Fruit fly (Drosophila melanogaster): ENCODE measurements around the gene ND-ACP.

Gene ND-ACP

DNA sequence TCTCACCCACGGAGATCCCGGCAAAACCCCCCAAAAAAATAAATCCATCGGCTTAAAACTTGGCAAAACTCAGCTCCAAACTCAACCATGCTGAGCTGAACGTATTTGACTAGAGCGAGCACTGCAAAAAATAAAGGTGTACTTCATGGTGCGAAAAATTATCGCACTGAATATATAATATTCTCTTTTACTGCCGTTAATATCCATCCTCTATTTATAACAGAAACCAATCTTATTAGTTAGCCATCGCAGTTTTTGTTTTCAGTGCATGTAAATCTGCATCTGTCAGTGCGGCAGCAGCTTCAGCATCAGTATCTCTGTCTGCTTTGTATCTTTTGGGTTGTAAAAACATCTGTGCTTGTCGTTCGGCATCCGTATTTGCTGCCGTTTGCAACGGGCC, 41.2 kb downstream of the ND-ACP start (continued):
- peak; percentile 49 for TF ChIP-seq unpg (GFP tag; optimal IDR thresholded peaks at IDR 0.05)
- peak; percentile 56 for TF ChIP-seq CG11504 (tag; optimal IDR thresholded peaks at IDR 0.05)
- TF ChIP-seq p53 (GFP tag; optimal IDR thresholded peaks at IDR 0.05) = no peak
- TF ChIP-seq CG10274 (GFP tag; optimal IDR thresholded peaks at IDR 0.05) = no peak
- peak; percentile 32 for TF ChIP-seq CG10979 (tag; optimal IDR thresholded peaks at IDR 0.05)
- no peak for TF ChIP-seq E2f2 (GFP tag; IDR thresholded peaks at IDR 0.05)
- no peak for TF ChIP-seq zfh1 (GFP tag; IDR thresholded peaks at IDR 0.05)
- TF ChIP-seq ssp (GFP tag; IDR thresholded peaks at IDR 0.05) = no peak
- TF ChIP-seq HLH3B (GFP tag; IDR thresholded peaks at IDR 0.05) = peak; percentile 54
- TF ChIP-seq CG1603 (tag; optimal IDR thresholded peaks at IDR 0.05) = peak; percentile 64
- TF ChIP-seq Rx (GFP tag; IDR thresholded peaks at IDR 0.05) = no peak
- TF ChIP-seq CG31365 (tag; optimal IDR thresholded peaks at IDR 0.05) = no peak
- no peak for TF ChIP-seq yki (optimal IDR thresholded peaks at IDR 0.05)
- peak; percentile 37 for TF ChIP-seq CG17359 (tag; optimal IDR thresholded peaks at IDR 0.05)
- TF ChIP-seq cwo (GFP tag; optimal IDR thresholded peaks at IDR 0.05) = no peak
- peak; percentile 43 for TF ChIP-seq sens (GFP tag)
- no peak for TF ChIP-seq tap (tag; optimal IDR thresholded peaks at IDR 0.05)
- TF ChIP-seq CG7987 (GFP tag; optimal IDR thresholded peaks at IDR 0.05) = no peak
- TF ChIP-seq btn (GFP tag; optimal IDR thresholded peaks at IDR 0.05) = no peak
- TF ChIP-seq CG7839 (tag; optimal IDR thresholded peaks at IDR 0.05) = peak; percentile 43
- TF ChIP-seq CG6765 (GFP tag; optimal IDR thresholded peaks at IDR 0.05) = no peak
- no peak for TF ChIP-seq Awh (GFP tag; IDR thresholded peaks at IDR 0.05)
- TF ChIP-seq br (optimal IDR thresholded peaks at IDR 0.05) = no peak
- peak; percentile 44; the same call in 1 of the 3 replicates for TF ChIP-seq ci (GFP tag; IDR thresholded peaks at IDR 0.05)
- TF ChIP-seq cad (GFP tag; optimal IDR thresholded peaks at IDR 0.05) = no peak
- no peak for TF ChIP-seq z (GFP tag; IDR thresholded peaks at IDR 0.05)
- no peak for TF ChIP-seq CG1233 (GFP tag; optimal IDR thresholded peaks at IDR 0.05)
- TF ChIP-seq CG7556 (GFP tag; optimal IDR thresholded peaks at IDR 0.05) = no peak
- TF ChIP-seq ro (GFP tag; IDR thresholded peaks at IDR 0.05) = no peak
- no peak for TF ChIP-seq CG34224 (GFP tag; IDR thresholded peaks at IDR 0.05; ENCODE audit: partially characterized antibody)
- peak; percentile 40 for TF ChIP-seq CG30403 (GFP tag; optimal IDR thresholded peaks at IDR 0.05)
- TF ChIP-seq HHEX (GFP tag; optimal IDR thresholded peaks at IDR 0.05) = no peak
- no peak for TF ChIP-seq insv (GFP tag; optimal IDR thresholded peaks at IDR 0.05)
- TF ChIP-seq ems (GFP tag; optimal IDR thresholded peaks at IDR 0.05) = peak; percentile 20
- TF ChIP-seq CG2129 (GFP tag; IDR thresholded peaks at IDR 0.05; ENCODE audit: partially characterized antibody) = no peak
- peak; percentile 3 for TF ChIP-seq ewg (GFP tag; optimal IDR thresholded peaks at IDR 0.05)
- peak; percentile 34 for TF ChIP-seq nmo (GFP tag; optimal IDR thresholded peaks at IDR 0.05)
- peak; percentile 51 for TF ChIP-seq Drgx (GFP tag; IDR thresholded peaks at IDR 0.05)
- peak; percentile 17 for TF ChIP-seq ATbp (GFP tag; optimal IDR thresholded peaks at IDR 0.05)
- peak; percentile 36 for TF ChIP-seq az2 (GFP tag; optimal IDR thresholded peaks at IDR 0.05)
- no peak for TF ChIP-seq CG8359 (GFP tag; optimal IDR thresholded peaks at IDR 0.05; ENCODE audit: borderline replicate concordance)
- no peak for TF ChIP-seq HmgZ (tag; optimal IDR thresholded peaks at IDR 0.05)
- peak; percentile 29 for TF ChIP-seq Ssrp (tag; optimal IDR thresholded peaks at IDR 0.05)
- TF ChIP-seq sug (tag; optimal IDR thresholded peaks at IDR 0.05) = no peak
- TF ChIP-seq CG6175 (GFP tag; IDR thresholded peaks at IDR 0.05) = no peak
- TF ChIP-seq CG1832 (GFP tag; optimal IDR thresholded peaks at IDR 0.05) = no peak
- no peak for TF ChIP-seq eyg (GFP tag; optimal IDR thresholded peaks at IDR 0.05)
- TF ChIP-seq CG3163 (GFP tag; optimal IDR thresholded peaks at IDR 0.05) = no peak
- peak; percentile 3 for TF ChIP-seq Mad (GFP tag; optimal IDR thresholded peaks at IDR 0.05)
- no peak for TF ChIP-seq CG10543 (GFP tag; optimal IDR thresholded peaks at IDR 0.05)
- TF ChIP-seq Hsf (GFP tag; optimal IDR thresholded peaks at IDR 0.05) = peak; percentile 18
- peak; percentile 22; the same call in 1 of the 2 replicates for TF ChIP-seq H2.0 (GFP tag; IDR thresholded peaks at IDR 0.05)
